Worm (Caenorhabditis elegans) whole organism, mixed stage, embryonic: Measurements from ENCODE around the gene rbm-7.

Experiments used
- unc-62 ChIP-seq: fragments of 150-350 bp; optimal IDR thresholded peaks from 2 replicates; lab custom pipeline; 2014; ENCODE audit warnings: missing biosample characterization, missing genetic modification reagents, missing genetic modification characterization
- ztf-11 ChIP-seq: fragments of 150-350 bp; optimal IDR thresholded peaks from 2 replicates; lab custom pipeline; 2014; ENCODE audit warnings: missing biosample characterization, missing genetic modification characterization

DNA sequence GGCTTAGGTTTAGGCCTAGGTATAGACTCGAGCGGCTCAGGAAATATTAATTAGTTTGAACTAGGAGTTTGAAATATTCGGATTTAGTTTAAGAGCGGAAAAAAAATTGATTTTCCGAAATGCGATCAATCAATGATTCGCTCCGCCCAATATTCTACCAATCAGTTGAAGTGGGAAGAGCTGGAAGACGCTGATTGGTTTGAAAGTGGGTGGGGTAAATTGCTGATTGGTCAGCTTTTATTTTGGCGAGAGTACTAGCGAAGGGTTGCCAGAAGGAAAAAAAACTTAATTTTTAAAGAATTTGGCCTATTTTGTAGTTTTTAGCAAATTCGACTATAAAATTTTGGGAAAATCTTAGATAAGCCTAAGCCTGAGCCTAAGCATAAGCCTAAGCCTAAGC is 12.4 kb upstream of the rbm-7 start:
- TF ChIP-seq ztf-11 (tag; lab: Kevin White, UChicago) (no peak), unc-62 (no peak)
